Worm (Caenorhabditis elegans): Measurements from ENCODE around the gene srh-8.

ce11 chrV:3972846-3973245, 32.5 kb upstream of the srh-8 start, which contains the start of gene cyp-34A10:
- TF ChIP-seq klf-2 (GFP tag; conservative IDR thresholded peaks at IDR 0.05), result no peak
- no peak for TF ChIP-seq flt-1 (GFP tag; IDR thresholded peaks at IDR 0.05)
- no peak for TF ChIP-seq ztf-23 (GFP tag; IDR thresholded peaks at IDR 0.05)
- no peak for TF ChIP-seq ref-1 (GFP tag; conservative IDR thresholded peaks at IDR 0.05)
- no peak for TF ChIP-seq ztf-29 (GFP tag; IDR thresholded peaks at IDR 0.05)
- no peak for TF ChIP-seq med-1 (GFP tag; optimal IDR thresholded peaks at IDR 0.05; ENCODE audit: insufficient read depth)
- TF ChIP-seq T22C8.4 (GFP tag; IDR thresholded peaks at IDR 0.05), result no peak
- no peak for TF ChIP-seq tab-1 (GFP tag; IDR thresholded peaks at IDR 0.05)
